Worm (Caenorhabditis elegans) whole organism, early embryonic: ENCODE results near the gene F56D5.9.

Experiments used
- B0310.2 ChIP-seq: sonication (generic microtip); optimal IDR thresholded peaks from 2 replicates; lab custom pipeline; 2016; ENCODE audit warnings: mild to moderate bottlenecking, missing genetic modification characterization, missing compliant biosample characterization
- F13C5.2 ChIP-seq: sonication (generic microtip); optimal IDR thresholded peaks from 2 replicates; lab custom pipeline; 2017; ENCODE audit warnings: mild to moderate bottlenecking, missing genetic modification characterization, inconsistent platforms, missing compliant biosample characterization
- aly-1 ChIP-seq: sonication (generic microtip); optimal IDR thresholded peaks from 2 replicates; lab custom pipeline; 2016; ENCODE audit warnings: missing genetic modification characterization, missing compliant biosample characterization
- ama-1 ChIP-seq: fragments of 150-350 bp; optimal IDR thresholded peaks from 2 replicates; lab custom pipeline; 2014
- ceh-13 ChIP-seq: fragments of 200-800 bp; sonication (Bioruptor generic); optimal IDR thresholded peaks from 2 replicates; lab custom pipeline; 2018; ENCODE audit warnings: mild to moderate bottlenecking, missing genetic modification characterization, missing compliant biosample characterization
- ceh-36 ChIP-seq: sonication (generic microtip); optimal IDR thresholded peaks from 2 replicates; lab custom pipeline; 2016; ENCODE audit warnings: missing genetic modification characterization, inconsistent platforms, missing compliant biosample characterization
- flt-1 ChIP-seq: fragments of 200-800 bp; sonication (Bioruptor generic); IDR thresholded peaks from 2 replicates; pipeline ENCODE4 v1.3.6; 2022; ENCODE audit warnings: missing genetic modification characterization, missing compliant biosample characterization
- hnd-1 ChIP-seq: sonication (generic microtip); optimal IDR thresholded peaks from 2 replicates; lab custom pipeline; 2016; ENCODE audit warnings: missing genetic modification characterization, missing compliant biosample characterization
- scrt-1 ChIP-seq: fragments of 200-800 bp; sonication (Bioruptor generic); IDR thresholded peaks from 2 replicates; pipeline ENCODE4 v1.3.6; 2022; ENCODE audit warnings: missing genetic modification characterization, missing compliant biosample characterization
- sea-1 ChIP-seq: fragments of 200-800 bp; sonication (Bioruptor generic); conservative IDR thresholded peaks from 2 replicates; pipeline ENCODE4 v1.3.6; 2022; ENCODE audit warnings: missing genetic modification characterization, missing compliant biosample characterization
- tbx-11 ChIP-seq: fragments of 200-800 bp; sonication (Bioruptor generic); IDR thresholded peaks from 2 replicates; pipeline ENCODE4 v1.3.6; 2022; ENCODE audit warnings: missing genetic modification characterization, missing compliant biosample characterization
- tra-4 ChIP-seq: sonication (generic microtip); optimal IDR thresholded peaks from 2 replicates; lab custom pipeline; 2017; ENCODE audit warnings: missing genetic modification characterization, missing compliant biosample characterization

ce11 chrIV:9464345-9464783 lies 42.1 kb upstream of the F56D5.9 start:
- TF ChIP-seq tbx-11 (GFP tag; lab: Robert Waterston, UW): no peak
- TF ChIP-seq scrt-1: no peak
- TF ChIP-seq ama-1 (lab: Kevin White, UChicago): no peak
- TF ChIP-seq hnd-1 (tag; lab: Kevin White, UChicago): no peak
- no peak for TF ChIP-seq sea-1 (GFP tag; lab: Robert Waterston, UW)
- TF ChIP-seq aly-1 (tag; lab: Kevin White, UChicago): no peak
- no peak for TF ChIP-seq ceh-36
- TF ChIP-seq tra-4 (tag; lab: Kevin White, UChicago): no peak
- no peak for TF ChIP-seq B0310.2 (tag; lab: Kevin White, UChicago)
- TF ChIP-seq flt-1 (GFP tag; lab: Robert Waterston, UW): no peak
- TF ChIP-seq ceh-13 (GFP tag; lab: Kevin White, UChicago): no peak
- TF ChIP-seq F13C5.2: no peak
